Worm (Caenorhabditis elegans) whole organism, L3 larva: ENCODE data around the gene Y14H12B.2.

Experiments used
- ama-1 ChIP-seq: fragments of 150-350 bp; optimal IDR thresholded peaks from 2 replicates; lab custom pipeline; 2018
- ceh-16 ChIP-seq: sonication (generic microtip); optimal IDR thresholded peaks from 2 replicates; lab custom pipeline; 2017; ENCODE audit warnings: missing biosample characterization, missing genetic modification characterization
- ceh-9 ChIP-seq: sonication (generic microtip); optimal IDR thresholded peaks from 2 replicates; lab custom pipeline; 2018; ENCODE audit warnings: missing biosample characterization, missing genetic modification characterization
- daf-12 ChIP-seq: fragments of 150-350 bp; optimal IDR thresholded peaks from 2 replicates; lab custom pipeline; 2014; ENCODE audit warnings: missing biosample characterization, missing genetic modification reagents, missing genetic modification characterization
- egl-5 ChIP-seq: fragments of 150-350 bp; optimal IDR thresholded peaks from 2 replicates; lab custom pipeline; 2017; ENCODE audit warnings: missing biosample characterization, missing genetic modification reagents, missing genetic modification characterization, inconsistent platforms
- elt-1 ChIP-seq: fragments of 150-350 bp; optimal IDR thresholded peaks from 2 replicates; lab custom pipeline; 2014; ENCODE audit warnings: missing biosample characterization, missing genetic modification characterization
- eor-1 ChIP-seq, 2 experiments: fragments of 150-350 bp; optimal IDR thresholded peaks; 2 replicates each; lab custom pipeline; 2014 to 2018; ENCODE audit warnings: missing biosample characterization in 2 of 2, missing genetic modification characterization in 2 of 2
- fkh-10 ChIP-seq: sonication (generic microtip); optimal IDR thresholded peaks from 2 replicates; lab custom pipeline; 2017; ENCODE audit warnings: missing biosample characterization, missing genetic modification reagents, missing genetic modification characterization
- fkh-2 ChIP-seq: fragments of 150-350 bp; optimal IDR thresholded peaks from 2 replicates; lab custom pipeline; 2014; ENCODE audit warnings: missing biosample characterization, missing genetic modification reagents, missing genetic modification characterization
- fos-1 ChIP-seq: fragments of 150-350 bp; optimal IDR thresholded peaks from 2 replicates; lab custom pipeline; 2014; ENCODE audit warnings: missing biosample characterization, missing genetic modification characterization
- hmg-11 ChIP-seq: sonication (generic microtip); optimal IDR thresholded peaks from 2 replicates; lab custom pipeline; 2016; ENCODE audit warnings: missing genetic modification characterization, missing compliant biosample characterization
- jun-1 ChIP-seq: fragments of 150-350 bp; optimal IDR thresholded peaks from 2 replicates; lab custom pipeline; 2014; ENCODE audit warnings: missing biosample characterization, missing genetic modification reagents, missing genetic modification characterization
- lin-15B ChIP-seq: fragments of 150-350 bp; optimal IDR thresholded peaks from 2 replicates; lab custom pipeline; 2014; ENCODE audit warnings: missing biosample characterization, missing genetic modification characterization
- lin-39 ChIP-seq: fragments of 150-350 bp; optimal IDR thresholded peaks from 2 replicates; lab custom pipeline; 2018; ENCODE audit warnings: missing biosample characterization, missing genetic modification reagents, missing genetic modification characterization
- lsy-12 ChIP-seq: sonication (generic microtip); optimal IDR thresholded peaks from 2 replicates; lab custom pipeline; 2016; ENCODE audit warnings: mild to moderate bottlenecking, missing genetic modification characterization, missing compliant biosample characterization
- mdl-1 ChIP-seq: fragments of 150-350 bp; optimal IDR thresholded peaks from 2 replicates; lab custom pipeline; 2014; ENCODE audit warnings: missing biosample characterization, missing genetic modification characterization
- nfya-1 ChIP-seq: sonication (generic microtip); optimal IDR thresholded peaks from 2 replicates; lab custom pipeline; 2017; ENCODE audit warnings: missing genetic modification characterization, mild to moderate bottlenecking, missing compliant biosample characterization, antibody characterized with exemption, moderate library complexity; ENCODE audit not compliant: insufficient read depth
- nhr-11 ChIP-seq: fragments of 150-350 bp; optimal IDR thresholded peaks from 2 replicates; lab custom pipeline; 2014; ENCODE audit warnings: missing biosample characterization, missing genetic modification characterization
- nhr-12 ChIP-seq: fragments of 150-350 bp; optimal IDR thresholded peaks from 2 replicates; lab custom pipeline; 2014; ENCODE audit warnings: missing biosample characterization, missing genetic modification characterization
- nhr-23 ChIP-seq: fragments of 150-350 bp; optimal IDR thresholded peaks from 2 replicates; lab custom pipeline; 2014; ENCODE audit warnings: missing biosample characterization, missing genetic modification reagents, missing genetic modification characterization
- nhr-237 ChIP-seq: fragments of 150-350 bp; optimal IDR thresholded peaks from 2 replicates; lab custom pipeline; 2014; ENCODE audit warnings: missing biosample characterization, missing genetic modification characterization
- nhr-28 ChIP-seq: fragments of 150-350 bp; optimal IDR thresholded peaks from 2 replicates; lab custom pipeline; 2014; ENCODE audit warnings: missing biosample characterization, missing genetic modification characterization
- nhr-43 ChIP-seq: sonication (generic microtip); optimal IDR thresholded peaks from 2 replicates; lab custom pipeline; 2016; ENCODE audit warnings: mild to moderate bottlenecking, missing genetic modification characterization, missing compliant biosample characterization; ENCODE audit not compliant: poor library complexity, severe bottlenecking
- nhr-67 ChIP-seq: fragments of 150-350 bp; optimal IDR thresholded peaks from 2 replicates; lab custom pipeline; 2014; ENCODE audit warnings: missing biosample characterization, missing genetic modification characterization
- nhr-77 ChIP-seq: fragments of 150-350 bp; optimal IDR thresholded peaks from 2 replicates; lab custom pipeline; 2014; ENCODE audit warnings: missing biosample characterization, missing genetic modification characterization
- pha-4 ChIP-seq: fragments of 150-350 bp; optimal IDR thresholded peaks from 2 replicates; lab custom pipeline; 2014; ENCODE audit warnings: missing biosample characterization, missing genetic modification reagents, missing genetic modification characterization
- pqm-1 ChIP-seq: fragments of 150-350 bp; optimal IDR thresholded peaks from 2 replicates; lab custom pipeline; 2017; ENCODE audit warnings: missing biosample characterization, missing genetic modification characterization, inconsistent platforms
- sea-2 ChIP-seq: fragments of 150-350 bp; sonication (generic microtip); optimal IDR thresholded peaks from 4 replicates; lab custom pipeline; 2014; ENCODE audit warnings: missing biosample characterization, missing genetic modification reagents, missing genetic modification characterization
- snpc-4 ChIP-seq: fragments of 150-350 bp; optimal IDR thresholded peaks from 2 replicates; lab custom pipeline; 2014; ENCODE audit warnings: missing biosample characterization, missing genetic modification characterization
- tbx-2 ChIP-seq: sonication (generic microtip); optimal IDR thresholded peaks from 2 replicates; lab custom pipeline; 2016; ENCODE audit warnings: mild to moderate bottlenecking, missing genetic modification characterization, missing compliant biosample characterization
- zag-1 ChIP-seq: fragments of 150-350 bp; optimal IDR thresholded peaks from 2 replicates; lab custom pipeline; 2014; ENCODE audit warnings: missing biosample characterization, missing genetic modification characterization
- ztf-11 ChIP-seq: fragments of 150-350 bp; optimal IDR thresholded peaks from 2 replicates; lab custom pipeline; 2014; ENCODE audit warnings: missing biosample characterization, missing genetic modification characterization
- ztf-4 ChIP-seq: fragments of 150-350 bp; optimal IDR thresholded peaks from 2 replicates; lab custom pipeline; 2014; ENCODE audit warnings: missing biosample characterization, missing genetic modification characterization

The Y14H12B.2 gene

ce11 chrII:3967061-3967460, 33.5 kb upstream of the Y14H12B.2 start:
- TF ChIP-seq zag-1 (no peak), jun-1 (tag; lab: Kevin White, UChicago) (no peak), ceh-16 (tag; lab: Kevin White, UChicago) (no peak), mdl-1 (tag; lab: Kevin White, UChicago) (no peak), nhr-237 (no peak), ztf-11 (no peak), ceh-9 (no peak), ztf-4 (no peak), lin-39 (no peak), nhr-43 (no peak), egl-5 (tag; lab: Kevin White, UChicago) (no peak), snpc-4 (tag; lab: Kevin White, UChicago) (no peak), nhr-23 (tag; lab: Kevin White, UChicago) (no peak), fkh-10 (no peak), nhr-12 (tag; lab: Kevin White, UChicago) (no peak), nhr-11 (tag; lab: Kevin White, UChicago) (no peak), hmg-11 (tag; lab: Kevin White, UChicago) (no peak)

DNA sequence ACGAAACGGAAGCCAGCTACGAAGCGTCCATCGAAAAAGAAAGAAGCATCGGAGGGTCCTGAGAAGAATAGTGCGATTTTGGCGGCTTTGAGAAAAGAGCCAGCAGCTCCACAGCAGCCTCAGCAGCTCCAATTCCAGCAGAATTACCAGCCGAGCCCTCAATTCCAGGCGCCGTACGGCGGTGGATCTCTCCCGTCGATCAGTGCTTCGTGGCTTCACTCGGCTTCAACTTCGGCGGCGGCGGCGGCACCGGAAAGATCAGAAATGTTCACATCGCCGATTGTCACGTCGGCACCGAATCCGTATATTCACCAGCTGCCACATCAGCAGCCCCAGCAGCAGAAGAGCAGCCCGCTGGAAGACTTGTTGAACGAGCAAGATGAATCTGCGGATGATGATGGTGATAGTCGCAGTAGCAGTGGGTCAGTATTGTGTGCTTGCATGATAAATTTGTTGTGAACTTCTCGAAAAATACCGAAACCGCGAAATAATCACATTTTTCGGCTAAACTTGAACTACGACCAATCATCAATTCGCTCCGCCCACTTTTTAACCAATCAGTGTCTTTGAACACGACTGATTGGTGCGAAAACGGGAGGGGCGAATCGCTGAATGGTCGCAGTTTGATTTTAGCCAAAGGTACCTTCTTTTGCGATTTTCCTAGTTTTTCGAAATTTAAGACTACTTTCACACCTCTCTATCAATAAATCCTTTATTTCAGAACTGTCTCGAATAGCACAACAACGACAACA, 32.3 kb upstream of the Y14H12B.2 start:
- no peak for TF ChIP-seq daf-12 (tag; lab: Kevin White, UChicago)
- TF ChIP-seq nfya-1 (tag; lab: Kevin White, UChicago), result peak; percentile 95
- TF ChIP-seq eor-1 (tag; optimal IDR thresholded peaks at IDR 0.05; lab: Kevin White, UChicago), result no peak
- no peak for TF ChIP-seq fos-1 (tag; lab: Kevin White, UChicago)
- TF ChIP-seq tbx-2 (tag; lab: Kevin White, UChicago), result no peak

- TF ChIP-seq mdl-1 (tag; lab: Kevin White, UChicago) (no peak), tbx-2 (tag; lab: Kevin White, UChicago) (no peak), hmg-11 (tag; lab: Kevin White, UChicago) (no peak), nhr-28 (tag; lab: Kevin White, UChicago) (no peak), zag-1 (no peak), elt-1 (no peak), fos-1 (tag; lab: Kevin White, UChicago) (no peak), pha-4 (tag; lab: Kevin White, UChicago) (no peak), snpc-4 (tag; lab: Kevin White, UChicago) (no peak)
Measured at ce11 chrII:3964302-3964885, 30.9 kb upstream of the Y14H12B.2 start.

ce11 chrII:3961256-3961655, 27.7 kb upstream of the Y14H12B.2 start:
- TF ChIP-seq ama-1 (lab: Kevin White, UChicago) (peak; percentile 9), nfya-1 (tag; lab: Kevin White, UChicago) (peak; percentile 58), lin-39 (peak; percentile 49), lsy-12 (no peak)
- TF ChIP-seq, all 47 proteins: peak for 3

DNA sequence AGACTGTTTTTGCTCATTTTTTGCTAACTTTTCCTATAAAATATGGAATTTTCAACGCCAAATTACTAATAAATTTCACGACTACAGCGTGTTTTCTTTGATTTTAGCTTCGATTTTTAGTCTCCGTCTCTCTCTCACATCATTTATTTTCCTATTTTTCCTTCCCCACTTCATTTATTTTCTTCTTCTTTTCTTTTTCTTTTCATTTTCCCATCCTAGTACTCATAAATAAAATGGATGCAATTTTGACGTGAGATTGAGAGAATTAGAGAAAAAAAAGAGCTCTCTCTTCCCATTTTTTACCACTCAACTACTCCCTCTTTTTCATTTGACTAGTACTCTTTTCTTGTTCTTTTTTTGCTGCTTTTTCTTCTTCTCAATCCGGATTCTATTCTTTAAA, 26.7 kb upstream of the Y14H12B.2 start:
- TF ChIP-seq nhr-77, result no peak
- TF ChIP-seq nfya-1 (tag; lab: Kevin White, UChicago), result peak; percentile 47
- peak; percentile 24 for TF ChIP-seq fkh-10

DNA sequence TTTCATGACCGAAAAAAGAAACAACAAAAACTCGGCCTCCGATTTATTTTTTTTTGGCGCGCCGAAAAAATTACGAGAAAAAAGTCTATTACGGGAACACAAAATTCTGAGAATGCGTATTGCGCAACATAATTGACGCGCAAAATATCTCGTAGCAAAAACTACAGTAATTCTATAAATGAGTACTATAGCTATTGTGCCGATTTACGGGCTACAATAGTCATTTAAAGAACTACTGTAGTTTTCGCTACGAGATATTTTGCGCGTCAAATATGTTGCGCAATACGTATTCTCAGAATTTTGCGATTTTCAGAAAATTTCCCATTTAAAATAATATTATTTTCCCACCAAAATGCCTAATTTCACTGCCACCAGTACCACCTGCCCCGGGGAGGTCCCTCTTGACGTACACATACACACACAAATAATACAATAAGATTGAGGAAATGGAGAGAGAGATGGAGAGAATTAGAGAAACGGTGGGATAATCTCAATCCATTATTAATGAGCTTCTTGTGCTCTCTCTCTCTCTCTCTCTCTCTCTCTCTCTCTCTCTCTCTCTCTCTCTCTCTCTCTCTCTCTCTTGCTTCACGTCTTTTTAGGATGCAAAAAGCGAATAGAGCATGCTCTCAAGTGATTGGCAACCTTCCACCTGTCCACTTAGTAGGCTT, 26.0 kb upstream of the Y14H12B.2 start:
- TF ChIP-seq nfya-1 (tag; lab: Kevin White, UChicago), result peak; percentile 10
- TF ChIP-seq ama-1 (lab: Kevin White, UChicago), result no peak
- TF ChIP-seq fos-1 (tag; lab: Kevin White, UChicago), result no peak
- no peak for TF ChIP-seq fkh-2 (tag; lab: Kevin White, UChicago)
- TF ChIP-seq pqm-1, result no peak
- TF ChIP-seq nhr-67 (tag; lab: Kevin White, UChicago), result no peak
- no peak for TF ChIP-seq nhr-77
- TF ChIP-seq nhr-23 (tag; lab: Kevin White, UChicago), result no peak
- TF ChIP-seq lin-15B (tag; lab: Kevin White, UChicago), result no peak
- TF ChIP-seq zag-1, result no peak
- TF ChIP-seq sea-2 (GFP tag; lab: Kevin White, UChicago), result peak; percentile 91
- TF ChIP-seq, all 47 proteins: peak for 2
